Fruit fly (Drosophila melanogaster): ENCODE data around the gene CG15824.

Gene CG15824

dm6 chr2L:846167-846868 is 38.6 kb downstream of the CG15824 start (continued):
- peak; percentile 61 for TF ChIP-seq CG15269 (tag; optimal IDR thresholded peaks at IDR 0.05)
- TF ChIP-seq Mes4 (GFP tag; optimal IDR thresholded peaks at IDR 0.05): peak; percentile 50
- no peak for TF ChIP-seq Neu2 (GFP tag; optimal IDR thresholded peaks at IDR 0.05; ENCODE audit: borderline replicate concordance)
- TF ChIP-seq luna (GFP tag; optimal IDR thresholded peaks at IDR 0.05): no peak
- peak; percentile 59 for TF ChIP-seq pum (GFP tag; optimal IDR thresholded peaks at IDR 0.05)
- TF ChIP-seq Optix (GFP tag; IDR thresholded peaks at IDR 0.05): peak; percentile 54; the same call in 1 of the 3 replicates
- TF ChIP-seq CG6689 (GFP tag; IDR thresholded peaks at IDR 0.05): peak; percentile 67
- TF ChIP-seq psq (GFP tag; optimal IDR thresholded peaks at IDR 0.05): no peak
- no peak for TF ChIP-seq zen2 (GFP tag; IDR thresholded peaks at IDR 0.05; ENCODE audit: partially characterized antibody)
- TF ChIP-seq chn (GFP tag; optimal IDR thresholded peaks at IDR 0.05): peak; percentile 29
- TF ChIP-seq sob (GFP tag; IDR thresholded peaks at IDR 0.05): no peak
- no peak for TF ChIP-seq Adf1 (GFP tag; IDR thresholded peaks at IDR 0.05)
- peak; percentile 41 for TF ChIP-seq CG3065 (GFP tag; optimal IDR thresholded peaks at IDR 0.05)
- no peak for TF ChIP-seq usp (GFP tag; optimal IDR thresholded peaks at IDR 0.05)
- peak; percentile 7; the same call in 1 of the 2 replicates for TF ChIP-seq ssp (GFP tag; IDR thresholded peaks at IDR 0.05)
- TF ChIP-seq Dad (GFP tag; optimal IDR thresholded peaks at IDR 0.05): peak; percentile 8
- TF ChIP-seq CG12659 (GFP tag; optimal IDR thresholded peaks at IDR 0.05): peak; percentile 26
- TF ChIP-seq CG16815 (GFP tag; optimal IDR thresholded peaks at IDR 0.05): no peak
- no peak for TF ChIP-seq caup (GFP tag; optimal IDR thresholded peaks at IDR 0.05; ENCODE audit: severe bottlenecking)
- no peak for TF ChIP-seq Six4 (GFP tag; optimal IDR thresholded peaks at IDR 0.05)
- TF ChIP-seq en (GFP tag; optimal IDR thresholded peaks at IDR 0.05): peak; percentile 62
- TF ChIP-seq ERR (GFP tag; optimal IDR thresholded peaks at IDR 0.05): no peak
- no peak for TF ChIP-seq trh (GFP tag; optimal IDR thresholded peaks at IDR 0.05)
- peak; percentile 21 for TF ChIP-seq CG9817 (tag; optimal IDR thresholded peaks at IDR 0.05)
- peak; percentile 58; the same call in 1 of the 2 replicates for TF ChIP-seq CG14441 (GFP tag; IDR thresholded peaks at IDR 0.05)
- TF ChIP-seq Drgx (GFP tag; IDR thresholded peaks at IDR 0.05): peak; percentile 42; the same call in 1 of the 2 replicates
- peak; percentile 52 to 77 for TF ChIP-seq chif (GFP tag; optimal IDR thresholded peaks at IDR 0.05)
- TF ChIP-seq CG32767 (GFP tag; IDR thresholded peaks at IDR 0.05): 0 out of 2 replicates have a peak, but pooled peaks have one; percentile 26
- TF ChIP-seq so (GFP tag; IDR thresholded peaks at IDR 0.05): no peak; the same call in 2 of the 3 replicates
- no peak for TF ChIP-seq Dp (GFP tag; optimal IDR thresholded peaks at IDR 0.05)
- no peak for TF ChIP-seq ro (GFP tag; IDR thresholded peaks at IDR 0.05)
- no peak for TF ChIP-seq NK7.1 (GFP tag; optimal IDR thresholded peaks at IDR 0.05)
- peak; percentile 74 for TF ChIP-seq ATbp (GFP tag; optimal IDR thresholded peaks at IDR 0.05)
- no peak for TF ChIP-seq CG16813 (GFP tag; IDR thresholded peaks at IDR 0.05; ENCODE audit: partially characterized antibody)
- TF ChIP-seq H2.0 (GFP tag; IDR thresholded peaks at IDR 0.05): peak; percentile 51
- peak; percentile 63; the same call in 2 of the 3 replicates for TF ChIP-seq CG11093 (GFP tag; IDR thresholded peaks at IDR 0.05)
- peak; percentile 15 for TF ChIP-seq Vsx1 (GFP tag; optimal IDR thresholded peaks at IDR 0.05)
- TF ChIP-seq vnd (GFP tag; IDR thresholded peaks at IDR 0.05; ENCODE audit: partially characterized antibody): no peak
- TF ChIP-seq da (GFP tag; optimal IDR thresholded peaks at IDR 0.05): no peak
- TF ChIP-seq dmrt11E (tag; optimal IDR thresholded peaks at IDR 0.05): no peak
- TF ChIP-seq exex (tag; optimal IDR thresholded peaks at IDR 0.05): no peak
- no peak for TF ChIP-seq CG13287 (GFP tag; IDR thresholded peaks at IDR 0.05; ENCODE audit: partially characterized antibody)
- no peak for TF ChIP-seq Mrtf (GFP tag; IDR thresholded peaks at IDR 0.05)
- no peak for TF ChIP-seq dimm (GFP tag; IDR thresholded peaks at IDR 0.05)
- no peak for TF ChIP-seq pros (GFP tag; optimal IDR thresholded peaks at IDR 0.05)
- peak; percentile 55 for TF ChIP-seq tap (tag; optimal IDR thresholded peaks at IDR 0.05)
- peak; percentile 38 for TF ChIP-seq CG1602 (GFP tag; optimal IDR thresholded peaks at IDR 0.05)
- 0 out of 2 replicates have a peak, but pooled peaks have one; percentile 47 for TF ChIP-seq Awh (GFP tag; IDR thresholded peaks at IDR 0.05)
- no peak for TF ChIP-seq CG9797 (GFP tag; optimal IDR thresholded peaks at IDR 0.05)
- no peak for TF ChIP-seq HLH4C (GFP tag; IDR thresholded peaks at IDR 0.05; ENCODE audit: partially characterized antibody)
